Worm (Caenorhabditis elegans) whole organism, late embryonic: ENCODE measurements around the gene F47D12.7.
A peak's percentile ranks its signal among the peaks of the same experiment; 100 is the strongest.

Experiments used
- C08G9.2 ChIP-seq: sonication (generic microtip); optimal IDR thresholded peaks from 2 replicates; lab custom pipeline; 2016; ENCODE audit warnings: mild to moderate bottlenecking, missing genetic modification characterization, moderate library complexity, missing compliant biosample characterization
- K09A11.1 ChIP-seq: sonication (generic microtip); optimal IDR thresholded peaks from 2 replicates; lab custom pipeline; 2017; ENCODE audit warnings: antibody characterized with exemption, mild to moderate bottlenecking, missing genetic modification characterization, missing compliant biosample characterization; ENCODE audit not compliant: insufficient read depth
- ama-1 ChIP-seq: fragments of 150-350 bp; optimal IDR thresholded peaks from 2 replicates; lab custom pipeline; 2014
- ceh-2 ChIP-seq: sonication (generic microtip); optimal IDR thresholded peaks from 2 replicates; lab custom pipeline; 2016; ENCODE audit warnings: missing genotype, missing genetic modification characterization, missing compliant biosample characterization
- ceh-30 ChIP-seq: fragments of 150-350 bp; optimal IDR thresholded peaks from 2 replicates; lab custom pipeline; 2014; ENCODE audit warnings: missing biosample characterization, missing genetic modification characterization
- ceh-31 ChIP-seq: sonication (generic microtip); optimal IDR thresholded peaks from 2 replicates; lab custom pipeline; 2016; ENCODE audit warnings: missing genetic modification characterization, missing compliant biosample characterization
- ceh-45 ChIP-seq: fragments of 200-800 bp; sonication (Bioruptor generic); IDR thresholded peaks from 2 replicates; pipeline ENCODE4 v1.3.6; 2022; ENCODE audit warnings: missing genetic modification reagents, missing genetic modification characterization, missing compliant biosample characterization
- che-1 ChIP-seq: sonication (generic microtip); optimal IDR thresholded peaks from 2 replicates; lab custom pipeline; 2016; ENCODE audit warnings: mild to moderate bottlenecking, missing genetic modification characterization, missing compliant biosample characterization
- elt-2 ChIP-seq: sonication (generic microtip); optimal IDR thresholded peaks from 2 replicates; lab custom pipeline; 2016; ENCODE audit warnings: missing genetic modification reagents, missing genetic modification characterization, missing compliant biosample characterization
- eyg-1 ChIP-seq: sonication (generic microtip); optimal IDR thresholded peaks from 2 replicates; lab custom pipeline; 2016; ENCODE audit warnings: missing genotype, missing genetic modification characterization, missing compliant biosample characterization
- fax-1 ChIP-seq: sonication (generic microtip); optimal IDR thresholded peaks from 2 replicates; lab custom pipeline; 2016; ENCODE audit warnings: missing genotype, missing genetic modification characterization, missing compliant biosample characterization
- fkh-10 ChIP-seq: fragments of 150-350 bp; optimal IDR thresholded peaks from 2 replicates; lab custom pipeline; 2014; ENCODE audit warnings: missing biosample characterization, missing genetic modification reagents, missing genetic modification characterization
- hlh-13 ChIP-seq: fragments of 200-800 bp; sonication (Bioruptor generic); optimal IDR thresholded peaks from 2 replicates; lab custom pipeline; 2018; ENCODE audit warnings: mild to moderate bottlenecking, missing genetic modification characterization, missing compliant biosample characterization
- hlh-15 ChIP-seq: sonication (generic microtip); optimal IDR thresholded peaks from 2 replicates; lab custom pipeline; 2016; ENCODE audit warnings: missing genetic modification characterization, missing compliant biosample characterization
- hlh-30 ChIP-seq: sonication (generic microtip); optimal IDR thresholded peaks from 2 replicates; lab custom pipeline; 2017; ENCODE audit warnings: antibody characterized with exemption, missing genetic modification characterization, missing compliant biosample characterization; ENCODE audit not compliant: insufficient read depth
- lim-6 ChIP-seq: sonication (generic microtip); optimal IDR thresholded peaks from 2 replicates; lab custom pipeline; 2016; ENCODE audit warnings: missing genetic modification characterization, missing compliant biosample characterization
- madf-2 ChIP-seq: sonication (generic microtip); optimal IDR thresholded peaks from 2 replicates; lab custom pipeline; 2017; ENCODE audit warnings: missing genetic modification characterization, missing compliant biosample characterization
- mec-3 ChIP-seq: sonication (generic microtip); optimal IDR thresholded peaks from 2 replicates; lab custom pipeline; 2016; ENCODE audit warnings: borderline replicate concordance, missing genetic modification characterization, missing compliant biosample characterization
- nfya-1 ChIP-seq: sonication (generic microtip); optimal IDR thresholded peaks from 2 replicates; lab custom pipeline; 2017; ENCODE audit warnings: missing genetic modification characterization, mild to moderate bottlenecking, missing compliant biosample characterization, antibody characterized with exemption, moderate library complexity
- pag-3 ChIP-seq: sonication (generic microtip); optimal IDR thresholded peaks from 2 replicates; lab custom pipeline; 2016; ENCODE audit warnings: missing compliant biosample characterization, missing genetic modification characterization, borderline replicate concordance
- pat-9 ChIP-seq: fragments of 200-800 bp; sonication (Bioruptor generic); optimal IDR thresholded peaks from 2 replicates; lab custom pipeline; 2018; ENCODE audit warnings: mild to moderate bottlenecking, missing genetic modification characterization, moderate library complexity, missing compliant biosample characterization
- pax-1 ChIP-seq: fragments of 150-350 bp; optimal IDR thresholded peaks from 2 replicates; lab custom pipeline; 2014; ENCODE audit warnings: missing biosample characterization, missing genetic modification characterization
- pha-2 ChIP-seq: sonication (generic microtip); optimal IDR thresholded peaks from 2 replicates; lab custom pipeline; 2017; ENCODE audit warnings: mild to moderate bottlenecking, missing genetic modification characterization, missing compliant biosample characterization
- pros-1 ChIP-seq: fragments of 150-350 bp; optimal IDR thresholded peaks from 2 replicates; lab custom pipeline; 2014; ENCODE audit warnings: missing biosample characterization, missing genetic modification reagents, missing genetic modification characterization
- ref-2 ChIP-seq: sonication (generic microtip); optimal IDR thresholded peaks from 2 replicates; lab custom pipeline; 2016; ENCODE audit warnings: missing genetic modification characterization, missing compliant biosample characterization
- rnt-1 ChIP-seq: sonication (generic microtip); optimal IDR thresholded peaks from 2 replicates; lab custom pipeline; 2016; ENCODE audit warnings: missing genetic modification characterization, missing compliant biosample characterization
- sdc-2 ChIP-seq: sonication (generic microtip); optimal IDR thresholded peaks from 2 replicates; lab custom pipeline; 2016; ENCODE audit warnings: missing genotype, missing genetic modification characterization, missing compliant biosample characterization
- sox-4 ChIP-seq: sonication (generic microtip); optimal IDR thresholded peaks from 2 replicates; lab custom pipeline; 2017; ENCODE audit warnings: mild to moderate bottlenecking, missing genetic modification characterization, inconsistent platforms, missing compliant biosample characterization
- tbx-2 ChIP-seq: sonication (generic microtip); optimal IDR thresholded peaks from 2 replicates; lab custom pipeline; 2016; ENCODE audit warnings: missing genetic modification characterization, missing compliant biosample characterization
- unc-42 ChIP-seq: sonication (generic microtip); optimal IDR thresholded peaks from 2 replicates; lab custom pipeline; 2016; ENCODE audit warnings: missing genotype, missing genetic modification characterization, missing compliant biosample characterization
- unc-86 ChIP-seq: sonication (generic microtip); optimal IDR thresholded peaks from 2 replicates; lab custom pipeline; 2016; ENCODE audit warnings: missing genetic modification characterization, missing compliant biosample characterization
- zip-5 ChIP-seq: sonication (generic microtip); optimal IDR thresholded peaks from 2 replicates; lab custom pipeline; 2016; ENCODE audit warnings: missing genetic modification characterization, missing compliant biosample characterization
- ztf-16 ChIP-seq: sonication (generic microtip); optimal IDR thresholded peaks from 2 replicates; lab custom pipeline; 2017; ENCODE audit warnings: missing genetic modification characterization, missing compliant biosample characterization

Gene F47D12.7

DNA sequence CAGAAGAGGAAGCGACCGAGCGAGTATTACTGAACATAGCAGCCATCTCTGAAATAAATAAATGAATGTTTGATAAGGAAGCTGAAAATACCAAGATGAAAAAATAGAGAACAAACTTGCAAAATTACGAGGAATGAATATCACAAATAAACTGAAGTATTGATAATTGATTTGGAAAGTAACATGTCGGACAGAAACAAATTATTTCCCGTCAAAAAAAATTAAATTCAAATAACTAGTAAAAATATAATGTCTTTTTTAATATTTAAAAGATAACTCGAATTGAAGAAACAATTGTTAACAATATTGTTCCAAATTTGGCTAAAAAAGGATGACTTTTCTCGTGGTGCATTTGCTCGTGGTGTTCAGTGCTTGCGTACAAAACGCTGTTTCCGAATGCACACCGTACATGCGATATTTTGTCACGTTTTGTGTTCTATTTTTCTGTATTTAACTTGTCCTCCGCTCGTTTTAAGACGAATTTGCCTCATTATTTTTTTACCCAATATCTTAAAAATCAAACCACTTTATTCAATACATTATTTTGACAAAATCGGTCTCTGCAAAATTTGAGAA lies 46.1 kb upstream of the F47D12.7 start, which contains the start of gene rpn-13:
Gene rpn-13, minus strand, starts transcription at position 51 of the 576 bp plus-strand sequence.
- TF ChIP-seq tbx-2 (tag; lab: Kevin White, UChicago) = peak; percentile 1
- no peak for TF ChIP-seq zip-5
- peak; percentile 13 for TF ChIP-seq elt-2 (tag; lab: Kevin White, UChicago)
- peak; percentile 70 for TF ChIP-seq hlh-30
- no peak for TF ChIP-seq madf-2
- no peak for TF ChIP-seq ceh-45 (GFP tag; lab: Robert Waterston, UW)
- TF ChIP-seq nfya-1 (tag; lab: Kevin White, UChicago) = peak; percentile 50

DNA sequence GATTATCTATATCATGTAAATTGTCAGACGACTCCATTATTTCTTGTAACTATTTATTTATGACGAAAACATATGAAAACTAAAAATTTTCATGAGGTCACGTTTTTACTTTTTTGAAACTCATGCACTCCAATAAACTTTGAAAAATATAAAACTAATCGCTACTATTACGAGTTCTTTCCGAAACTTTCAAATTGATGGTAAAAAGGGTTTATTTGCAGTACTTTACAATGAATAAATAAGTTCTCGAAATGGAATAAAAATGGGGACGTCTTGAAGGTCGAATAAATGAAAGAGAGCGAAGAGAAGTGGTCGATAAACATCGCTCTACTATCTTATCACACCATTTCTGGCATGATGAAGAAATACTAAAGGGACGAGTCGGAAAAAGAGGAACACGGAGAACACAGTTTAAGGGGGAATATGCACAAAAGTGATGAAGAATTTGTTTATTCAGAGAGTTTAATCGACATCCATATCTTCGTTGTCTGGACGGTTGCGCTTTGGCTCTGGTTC lies 44.2 kb upstream of the F47D12.7 start, which contains the start of gene let-767:
Gene let-767, minus strand, starts transcription at position 51 of the 516 bp plus-strand sequence.
- TF ChIP-seq eyg-1 (tag; lab: Kevin White, UChicago) (no peak), zip-5 (no peak), ama-1 (lab: Kevin White, UChicago) (no peak), ceh-31 (tag; lab: Kevin White, UChicago) (no peak), elt-2 (tag; lab: Kevin White, UChicago) (peak; percentile 23), unc-86 (tag; lab: Kevin White, UChicago) (no peak)

DNA sequence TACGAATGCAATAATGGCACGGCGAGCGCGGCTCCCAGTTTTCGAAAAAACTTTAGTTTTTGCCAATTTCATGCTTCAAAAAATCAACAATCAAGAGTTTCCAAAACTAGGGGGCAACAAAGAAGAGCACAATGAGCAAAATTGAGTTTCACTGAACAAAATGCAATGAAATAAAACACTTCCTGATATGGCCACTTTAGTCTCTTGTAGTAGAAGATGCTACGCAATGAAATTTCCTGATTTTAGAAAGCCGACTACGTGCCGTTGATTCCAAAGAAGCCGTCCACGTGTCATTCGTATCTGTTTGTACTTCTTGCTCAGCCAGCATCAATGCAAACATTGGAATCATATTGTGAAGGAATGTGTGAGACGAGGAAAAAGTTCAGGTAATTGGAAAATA lies 38.5 kb upstream of the F47D12.7 start:
- no peak for TF ChIP-seq lim-6 (tag; lab: Kevin White, UChicago)
- TF ChIP-seq tbx-2 (tag; lab: Kevin White, UChicago) = no peak
- TF ChIP-seq unc-42 (tag; lab: Kevin White, UChicago) = peak; percentile 58
- TF ChIP-seq sdc-2 (tag; lab: Kevin White, UChicago) = no peak
- TF ChIP-seq rnt-1 (tag; lab: Kevin White, UChicago) = no peak
- TF ChIP-seq C08G9.2 (tag; lab: Kevin White, UChicago) = no peak
- no peak for TF ChIP-seq pag-3 (tag; lab: Kevin White, UChicago)

DNA sequence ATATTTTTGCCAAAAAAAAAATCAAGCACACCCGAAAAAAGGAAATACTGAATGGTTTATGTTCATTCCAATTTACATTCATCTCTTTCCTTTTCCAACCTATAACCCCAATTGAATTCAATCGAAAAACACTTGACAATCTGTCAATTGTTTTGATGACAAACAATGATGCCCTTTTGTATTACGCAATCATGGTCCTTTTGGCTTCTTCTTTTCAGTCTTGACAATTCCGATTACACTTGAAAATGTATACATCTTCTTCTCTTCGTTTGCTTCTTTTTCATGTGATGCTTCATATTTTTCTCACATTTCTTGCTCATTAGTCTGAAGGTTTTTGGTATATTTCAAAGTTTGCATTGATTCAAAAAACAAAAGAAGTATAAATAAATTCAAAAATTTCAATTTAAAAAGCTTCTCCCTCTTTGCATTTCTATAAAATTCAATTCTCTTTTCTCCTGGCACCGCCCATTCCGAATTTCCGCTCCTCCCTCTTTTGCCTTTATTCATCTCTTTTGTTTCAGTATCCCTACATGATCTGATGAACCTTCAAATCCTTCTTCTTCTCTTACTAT lies 35.5 kb upstream of the F47D12.7 start, which contains the start of gene C56G2.4:
Gene C56G2.4, plus strand, starts transcription at position 522 of the 572 bp plus-strand sequence.
- TF ChIP-seq unc-42 (tag; lab: Kevin White, UChicago) (peak; percentile 22), mec-3 (tag; lab: Kevin White, UChicago) (no peak), elt-2 (tag; lab: Kevin White, UChicago) (no peak), pha-2 (tag; lab: Kevin White, UChicago) (no peak), K09A11.1 (no peak), eyg-1 (tag; lab: Kevin White, UChicago) (no peak)

DNA sequence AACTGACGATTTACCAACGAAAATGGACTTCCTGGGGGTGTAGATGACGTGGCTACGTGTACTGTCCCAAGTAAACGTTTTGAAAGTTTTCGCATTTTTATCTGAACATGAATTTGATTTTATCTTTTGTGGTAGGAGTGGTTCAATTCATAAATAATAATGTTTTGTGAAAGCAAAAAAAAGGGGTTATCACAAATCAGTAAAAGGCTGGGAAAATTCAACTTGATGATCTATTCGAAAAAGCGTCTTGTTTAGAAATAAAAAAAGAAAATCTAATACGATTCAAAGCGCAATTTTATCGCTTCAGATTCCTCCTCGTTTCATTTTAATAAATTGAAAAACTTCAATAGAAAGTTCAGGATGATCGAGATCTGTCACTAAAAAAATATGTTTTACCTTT lies 28.3 kb upstream of the F47D12.7 start, which contains the start of gene C56G2.5:
Gene C56G2.5, minus strand, starts transcription at position 101 of the 400 bp plus-strand sequence.
- TF ChIP-seq K09A11.1 (no peak), pat-9 (tag; lab: Kevin White, UChicago) (no peak), ceh-31 (tag; lab: Kevin White, UChicago) (no peak), sox-4 (tag; lab: Kevin White, UChicago) (no peak)
- TF ChIP-seq, all 69 proteins: peak for 0

DNA sequence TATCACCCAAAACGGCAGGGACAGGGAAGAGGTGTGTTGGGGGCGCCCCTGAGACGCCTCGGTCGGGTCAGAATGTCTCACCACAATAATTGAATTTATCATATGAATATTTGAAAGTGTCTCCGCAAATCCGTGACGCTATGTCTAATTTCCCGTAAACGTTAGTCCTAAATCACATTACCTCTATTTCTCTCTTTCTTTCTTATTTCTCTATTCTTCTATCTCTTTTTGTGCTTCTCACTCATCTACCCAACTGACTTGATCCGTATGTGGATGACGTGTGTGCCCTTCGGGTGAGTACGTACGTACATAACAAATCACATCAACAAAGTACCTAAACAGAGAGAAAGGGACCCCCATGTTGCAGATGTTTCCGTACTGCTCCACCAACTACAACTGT lies 21.5 kb upstream of the F47D12.7 start:
- TF ChIP-seq ceh-31 (tag; lab: Kevin White, UChicago) (no peak), fkh-10 (GFP tag; lab: Kevin White, UChicago) (peak; percentile 84), unc-42 (tag; lab: Kevin White, UChicago) (peak; percentile 99)

DNA sequence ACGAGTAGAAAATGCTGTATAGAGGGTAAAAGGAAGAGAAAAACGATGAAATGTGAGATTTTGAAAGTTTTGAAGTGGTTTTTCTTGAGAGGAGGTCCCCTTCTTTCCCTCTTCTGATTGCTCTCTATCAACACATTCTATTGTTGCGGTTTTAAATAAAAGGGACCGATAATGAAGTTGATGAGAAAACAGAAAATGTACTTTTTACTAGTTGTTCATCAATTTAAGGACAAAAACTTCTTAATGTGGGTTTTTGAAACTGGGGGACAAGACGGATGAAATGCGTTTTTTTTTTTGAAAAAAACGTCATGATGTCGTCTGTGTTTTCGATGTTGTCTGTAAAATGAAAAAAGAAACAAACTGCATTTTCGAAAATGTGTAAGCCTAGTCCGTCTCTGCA lies 21.0 kb upstream of the F47D12.7 start:
- TF ChIP-seq hlh-13 (GFP tag; lab: Kevin White, UChicago) = no peak
- no peak for TF ChIP-seq pax-1
- TF ChIP-seq ceh-30 (tag; lab: Kevin White, UChicago) = no peak
- TF ChIP-seq ref-2 (tag; lab: Kevin White, UChicago) = no peak
- TF ChIP-seq pros-1 = no peak
- TF ChIP-seq fax-1 = no peak
- TF ChIP-seq C08G9.2 (tag; lab: Kevin White, UChicago) = no peak
- TF ChIP-seq che-1 (tag; lab: Kevin White, UChicago) = no peak
- no peak for TF ChIP-seq lim-6 (tag; lab: Kevin White, UChicago)
- TF ChIP-seq unc-42 (tag; lab: Kevin White, UChicago) = no peak
- TF ChIP-seq pat-9 (tag; lab: Kevin White, UChicago) = no peak
- TF ChIP-seq elt-2 (tag; lab: Kevin White, UChicago) = no peak
- no peak for TF ChIP-seq ztf-16
- TF ChIP-seq ceh-2 (tag; lab: Kevin White, UChicago) = no peak
- no peak for TF ChIP-seq K09A11.1
- TF ChIP-seq hlh-15 (tag; lab: Kevin White, UChicago) = no peak
